Worm (Caenorhabditis elegans): Measurements from ENCODE around the gene ZC449.8.
A peak's percentile ranks its signal among the peaks of the same experiment; 100 is the strongest.

The ZC449.8 gene

ce11 chrX:5031742-5032141 lies 15.9 kb downstream of the ZC449.8 start:
- TF ChIP-seq cog-1 (tag; optimal IDR thresholded peaks at IDR 0.05) (no peak), ztf-29 (GFP tag; IDR thresholded peaks at IDR 0.05) (no peak), klf-2 (GFP tag; conservative IDR thresholded peaks at IDR 0.05) (no peak), ref-1 (GFP tag; conservative IDR thresholded peaks at IDR 0.05) (no peak), flt-1 (GFP tag; IDR thresholded peaks at IDR 0.05) (no peak), T22C8.4 (GFP tag; IDR thresholded peaks at IDR 0.05) (no peak), tab-1 (GFP tag; IDR thresholded peaks at IDR 0.05) (no peak), med-1 (GFP tag; optimal IDR thresholded peaks at IDR 0.05; ENCODE audit: insufficient read depth) (no peak), ztf-23 (GFP tag; IDR thresholded peaks at IDR 0.05) (no peak)

ce11 chrX:5033868-5034267 lies 18.0 kb downstream of the ZC449.8 start, which contains the start of gene ZC449.4:
ZC449.4 (minus strand) TSS chrX:5033968.
- peak; percentile 18 for TF ChIP-seq cog-1 (tag; optimal IDR thresholded peaks at IDR 0.05)
- no peak for TF ChIP-seq ztf-23 (GFP tag; IDR thresholded peaks at IDR 0.05)

ce11 chrX:5037673-5038072 lies 21.8 kb downstream of the ZC449.8 start, which contains the start of gene ZC449.5:
ZC449.5 (minus strand) TSS chrX:5037773.
- TF ChIP-seq ztf-23 (GFP tag; IDR thresholded peaks at IDR 0.05) (no peak), ztf-29 (GFP tag; IDR thresholded peaks at IDR 0.05) (no peak), ref-1 (GFP tag; conservative IDR thresholded peaks at IDR 0.05) (no peak), flt-1 (GFP tag; IDR thresholded peaks at IDR 0.05) (no peak), klf-2 (GFP tag; conservative IDR thresholded peaks at IDR 0.05) (no peak), tab-1 (GFP tag; IDR thresholded peaks at IDR 0.05) (no peak), T22C8.4 (GFP tag; IDR thresholded peaks at IDR 0.05) (no peak), med-1 (GFP tag; optimal IDR thresholded peaks at IDR 0.05; ENCODE audit: insufficient read depth) (no peak), cog-1 (tag; optimal IDR thresholded peaks at IDR 0.05) (no peak)

- TF ChIP-seq ztf-29 (GFP tag; IDR thresholded peaks at IDR 0.05) = no peak
- no peak for TF ChIP-seq tab-1 (GFP tag; IDR thresholded peaks at IDR 0.05)
- TF ChIP-seq cog-1 (tag; optimal IDR thresholded peaks at IDR 0.05) = no peak
- no peak for TF ChIP-seq T22C8.4 (GFP tag; IDR thresholded peaks at IDR 0.05)
- TF ChIP-seq med-1 (GFP tag; optimal IDR thresholded peaks at IDR 0.05; ENCODE audit: insufficient read depth) = no peak
- TF ChIP-seq klf-2 (GFP tag; conservative IDR thresholded peaks at IDR 0.05) = no peak
- TF ChIP-seq ztf-23 (GFP tag; IDR thresholded peaks at IDR 0.05) = no peak
- no peak for TF ChIP-seq flt-1 (GFP tag; IDR thresholded peaks at IDR 0.05)
- TF ChIP-seq ref-1 (GFP tag; conservative IDR thresholded peaks at IDR 0.05) = no peak
Measured at ce11 chrX:5038812-5039211, 22.9 kb downstream of the ZC449.8 start.

ce11 chrX:5040038-5040437 lies 24.2 kb downstream of the ZC449.8 start:
- TF ChIP-seq flt-1 (GFP tag; IDR thresholded peaks at IDR 0.05) = no peak
- TF ChIP-seq ztf-23 (GFP tag; IDR thresholded peaks at IDR 0.05) = no peak
- no peak for TF ChIP-seq cog-1 (tag; optimal IDR thresholded peaks at IDR 0.05)
- no peak for TF ChIP-seq ztf-29 (GFP tag; IDR thresholded peaks at IDR 0.05)
- no peak for TF ChIP-seq tab-1 (GFP tag; IDR thresholded peaks at IDR 0.05)
- TF ChIP-seq T22C8.4 (GFP tag; IDR thresholded peaks at IDR 0.05) = no peak
- TF ChIP-seq med-1 (GFP tag; optimal IDR thresholded peaks at IDR 0.05; ENCODE audit: insufficient read depth) = no peak
- TF ChIP-seq klf-2 (GFP tag; conservative IDR thresholded peaks at IDR 0.05) = no peak
- TF ChIP-seq ref-1 (GFP tag; conservative IDR thresholded peaks at IDR 0.05) = no peak

ce11 chrX:5043887-5044286 lies 28.0 kb downstream of the ZC449.8 start, which contains the start of gene Y64H9A.2:
Y64H9A.2 (plus strand) TSS chrX:5043976.
- no peak for TF ChIP-seq med-1 (GFP tag; optimal IDR thresholded peaks at IDR 0.05; ENCODE audit: insufficient read depth)
- no peak for TF ChIP-seq T22C8.4 (GFP tag; IDR thresholded peaks at IDR 0.05)

ce11 chrX:5059163-5059562 lies 43.3 kb downstream of the ZC449.8 start, which contains the start of gene C24H10.4:
C24H10.4 (minus strand) TSS chrX:5059263.
- TF ChIP-seq flt-1 (GFP tag; IDR thresholded peaks at IDR 0.05) (no peak), ztf-23 (GFP tag; IDR thresholded peaks at IDR 0.05) (no peak), tab-1 (GFP tag; IDR thresholded peaks at IDR 0.05) (no peak), med-1 (GFP tag; optimal IDR thresholded peaks at IDR 0.05; ENCODE audit: insufficient read depth) (no peak), T22C8.4 (GFP tag; IDR thresholded peaks at IDR 0.05) (no peak), cog-1 (tag; optimal IDR thresholded peaks at IDR 0.05) (no peak), klf-2 (GFP tag; conservative IDR thresholded peaks at IDR 0.05) (no peak), ref-1 (GFP tag; conservative IDR thresholded peaks at IDR 0.05) (no peak), ztf-29 (GFP tag; IDR thresholded peaks at IDR 0.05) (no peak)

ce11 chrX:5060756-5061155 lies 44.9 kb downstream of the ZC449.8 start, which contains the start of gene C24H10.3:
C24H10.3 (plus strand) TSS chrX:5061056.
- no peak for TF ChIP-seq ref-1 (GFP tag; conservative IDR thresholded peaks at IDR 0.05)
- no peak for TF ChIP-seq flt-1 (GFP tag; IDR thresholded peaks at IDR 0.05)
- no peak for TF ChIP-seq cog-1 (tag; optimal IDR thresholded peaks at IDR 0.05)
- no peak for TF ChIP-seq med-1 (GFP tag; optimal IDR thresholded peaks at IDR 0.05; ENCODE audit: insufficient read depth)
- no peak for TF ChIP-seq T22C8.4 (GFP tag; IDR thresholded peaks at IDR 0.05)

- TF ChIP-seq ref-1 (GFP tag; conservative IDR thresholded peaks at IDR 0.05) (no peak), ztf-23 (GFP tag; IDR thresholded peaks at IDR 0.05) (no peak), flt-1 (GFP tag; IDR thresholded peaks at IDR 0.05) (no peak), klf-2 (GFP tag; conservative IDR thresholded peaks at IDR 0.05) (no peak)
Measured at ce11 chrX:5061763-5062162, 45.9 kb downstream of the ZC449.8 start.

ce11 chrX:5063750-5064652 lies 48.1 kb downstream of the ZC449.8 start, which contains the start of gene C24H10.2:
C24H10.2 (plus strand) TSS chrX:5064602.
- TF ChIP-seq ztf-23 (GFP tag; IDR thresholded peaks at IDR 0.05) (0 out of 2 replicates have a peak, but pooled peaks have one; percentile 9), T22C8.4 (GFP tag; IDR thresholded peaks at IDR 0.05) (no peak), tab-1 (GFP tag; IDR thresholded peaks at IDR 0.05) (0 out of 2 replicates have a peak, but pooled peaks have one; percentile 56), med-1 (GFP tag; optimal IDR thresholded peaks at IDR 0.05; ENCODE audit: insufficient read depth) (no peak), ref-1 (GFP tag; conservative IDR thresholded peaks at IDR 0.05) (no peak), flt-1 (GFP tag; IDR thresholded peaks at IDR 0.05) (peak; percentile 58; the same call in 1 of the 2 replicates), cog-1 (tag; optimal IDR thresholded peaks at IDR 0.05) (peak; percentile 7), ztf-29 (GFP tag; IDR thresholded peaks at IDR 0.05) (no peak), klf-2 (GFP tag; conservative IDR thresholded peaks at IDR 0.05) (no peak)
